Fruit fly (Drosophila melanogaster): ENCODE data around the gene CG6999.

The CG6999 gene

dm6 chrX:9080962-9081361 is 7.2 kb upstream of the CG6999 start, which contains the start of the genes CG7246 and HP1b (continued):
- TF ChIP-seq tin (GFP tag; optimal IDR thresholded peaks at IDR 0.05), result peak; percentile 72
- no peak for TF ChIP-seq crol (GFP tag; IDR thresholded peaks at IDR 0.05)
- peak; percentile 75; the same call in 2 of the 3 replicates for TF ChIP-seq Doc3 (GFP tag; IDR thresholded peaks at IDR 0.05; ENCODE audit: partially characterized antibody)
- no peak for TF ChIP-seq Usf (GFP tag; optimal IDR thresholded peaks at IDR 0.05)
- peak; percentile 48 for TF ChIP-seq Chrac-16 (GFP tag; optimal IDR thresholded peaks at IDR 0.05)
- peak; percentile 14 for TF ChIP-seq CG1233 (GFP tag; optimal IDR thresholded peaks at IDR 0.05)
- TF ChIP-seq phol (tag; optimal IDR thresholded peaks at IDR 0.05), result peak; percentile 98
- peak; percentile 75 for TF ChIP-seq CG34224 (GFP tag; IDR thresholded peaks at IDR 0.05; ENCODE audit: partially characterized antibody)
- TF ChIP-seq Ada2b (GFP tag; IDR thresholded peaks at IDR 0.05), result peak; percentile 68
- TF ChIP-seq CG32772 (GFP tag; IDR thresholded peaks at IDR 0.05), result peak; percentile 82
- TF ChIP-seq sc (optimal IDR thresholded peaks at IDR 0.05), result no peak
- peak; percentile 11 for TF ChIP-seq sc (GFP tag; optimal IDR thresholded peaks at IDR 0.05)
- no peak for TF ChIP-seq CG12071 (GFP tag; optimal IDR thresholded peaks at IDR 0.05)
- TF ChIP-seq zen (tag; optimal IDR thresholded peaks at IDR 0.05), result peak; percentile 54
- TF ChIP-seq CG31441 (GFP tag; IDR thresholded peaks at IDR 0.05), result peak; percentile 69
- peak; percentile 8 for TF ChIP-seq jumu (GFP tag; optimal IDR thresholded peaks at IDR 0.05)
- peak; percentile 38; the same call in 1 of the 2 replicates for TF ChIP-seq CG4360 (GFP tag; IDR thresholded peaks at IDR 0.05)
- TF ChIP-seq Dip2 (GFP tag; IDR thresholded peaks at IDR 0.05), result no peak
- peak; percentile 24; the same call in 1 of the 2 replicates for TF ChIP-seq gt (GFP tag; IDR thresholded peaks at IDR 0.05)
- peak; percentile 54 for TF ChIP-seq CG4820 (GFP tag; optimal IDR thresholded peaks at IDR 0.05)
- TF ChIP-seq CG6765 (GFP tag; optimal IDR thresholded peaks at IDR 0.05), result peak; percentile 30
- peak; percentile 66; the same call in 1 of the 3 replicates for TF ChIP-seq H15 (GFP tag; IDR thresholded peaks at IDR 0.05)
- no peak for TF ChIP-seq fd102C (GFP tag; optimal IDR thresholded peaks at IDR 0.05)
- TF ChIP-seq Gsc (GFP tag; IDR thresholded peaks at IDR 0.05), result no peak
- peak; percentile 58; the same call in 1 of the 3 replicates for TF ChIP-seq CG6791 (GFP tag; IDR thresholded peaks at IDR 0.05; ENCODE audit: partially characterized antibody)
- peak; percentile 75 for TF ChIP-seq unc-4 (GFP tag; IDR thresholded peaks at IDR 0.05; ENCODE audit: partially characterized antibody)
- peak; percentile 84 for TF ChIP-seq CG32532 (GFP tag; IDR thresholded peaks at IDR 0.05)
- no peak for TF ChIP-seq p53 (GFP tag; optimal IDR thresholded peaks at IDR 0.05)
- no peak for TF ChIP-seq CG42726 (GFP tag; IDR thresholded peaks at IDR 0.05; ENCODE audit: partially characterized antibody)
- peak; percentile 53 for TF ChIP-seq CG11696 (GFP tag; IDR thresholded peaks at IDR 0.05)
- TF ChIP-seq B-H1 (GFP tag; IDR thresholded peaks at IDR 0.05), result peak; percentile 65
- no peak for TF ChIP-seq fru (optimal IDR thresholded peaks at IDR 0.05)
- peak; percentile 45 for TF ChIP-seq bab2 (GFP tag; optimal IDR thresholded peaks at IDR 0.05)
- peak; percentile 77 for TF ChIP-seq CG6689 (GFP tag; IDR thresholded peaks at IDR 0.05)
- no peak for TF ChIP-seq shn (GFP tag; optimal IDR thresholded peaks at IDR 0.05)
- peak; percentile 75 for TF ChIP-seq CG17361 (GFP tag; IDR thresholded peaks at IDR 0.05)
- no peak for TF ChIP-seq ERR (GFP tag; optimal IDR thresholded peaks at IDR 0.05)
- TF ChIP-seq gcm2 (GFP tag; optimal IDR thresholded peaks at IDR 0.05), result no peak
- no peak for TF ChIP-seq cg (GFP tag; optimal IDR thresholded peaks at IDR 0.05)
- peak; percentile 69 for TF ChIP-seq CG11085 (GFP tag; IDR thresholded peaks at IDR 0.05)
- no peak for TF ChIP-seq CG17612 (GFP tag; IDR thresholded peaks at IDR 0.05)
- peak; percentile 15 for TF ChIP-seq ATbp (GFP tag; optimal IDR thresholded peaks at IDR 0.05)
- TF ChIP-seq CG12219 (GFP tag; optimal IDR thresholded peaks at IDR 0.05), result peak; percentile 3
- no peak for TF ChIP-seq abd-A (tag; optimal IDR thresholded peaks at IDR 0.05)
- peak; percentile 33 for TF ChIP-seq fu2 (GFP tag; optimal IDR thresholded peaks at IDR 0.05)
- TF ChIP-seq fd3F (GFP tag; optimal IDR thresholded peaks at IDR 0.05), result peak; percentile 25
- TF ChIP-seq Myb (GFP tag; optimal IDR thresholded peaks at IDR 0.05), result peak; percentile 53
- peak; percentile 57; the same call in 2 of the 3 replicates for TF ChIP-seq CG14050 (GFP tag; IDR thresholded peaks at IDR 0.05)
- peak; percentile 64 for TF ChIP-seq Dek (tag; optimal IDR thresholded peaks at IDR 0.05)
- no peak for TF ChIP-seq pita (GFP tag; optimal IDR thresholded peaks at IDR 0.05)
- TF ChIP-seq BtbVII (GFP tag; optimal IDR thresholded peaks at IDR 0.05), result peak; percentile 50
- peak; percentile 49; the same call in 1 of the 2 replicates for TF ChIP-seq E2f1 (GFP tag; IDR thresholded peaks at IDR 0.05)

Data from whole organism, embryonic.